Fruit fly (Drosophila melanogaster) whole organism, embryonic: ENCODE results near the gene Catsup.

ENCODE experiments used
- ATbp ChIP-seq: fragments of 200-800 bp; sonication (Bioruptor generic); optimal IDR thresholded peaks from 2 replicates; lab custom pipeline; 2017; ENCODE audit warnings: missing biosample characterization, mild to moderate bottlenecking, missing genetic modification characterization, missing genetic modification reagents
- Asciz ChIP-seq: fragments of 200-800 bp; sonication (Bioruptor generic); optimal IDR thresholded peaks from 2 replicates; lab custom pipeline; 2017; ENCODE audit warnings: missing biosample characterization, mild to moderate bottlenecking, missing genetic modification characterization, missing genetic modification reagents
- Blimp-1 ChIP-seq: fragments of 200-800 bp; sonication (Bioruptor generic); optimal IDR thresholded peaks from 3 replicates; lab custom pipeline; 2018; ENCODE audit warnings: missing biosample characterization, missing genetic modification characterization, mild to moderate bottlenecking, moderate library complexity, missing genetic modification reagents
- CG10431 ChIP-seq: fragments of 200-800 bp; sonication (Bioruptor generic); optimal IDR thresholded peaks from 3 replicates; lab custom pipeline; 2018; ENCODE audit warnings: missing biosample characterization, mild to moderate bottlenecking, missing genetic modification characterization
- CG10959 ChIP-seq: fragments of 200-800 bp; sonication (Bioruptor generic); IDR thresholded peaks from 2 replicates; pipeline ENCODE4 v1.3.6; 2022; ENCODE audit warnings: missing biosample characterization, missing genetic modification characterization
- CG11695 ChIP-seq: fragments of 200-800 bp; sonication (Bioruptor generic); IDR thresholded peaks from 3 replicates; pipeline ENCODE4 v1.3.6; 2022; ENCODE audit warnings: missing biosample characterization, missing genetic modification characterization
- CG12104 ChIP-seq: fragments of 200-800 bp; sonication (Bioruptor generic); optimal IDR thresholded peaks from 3 replicates; lab custom pipeline; 2016; ENCODE audit warnings: missing biosample characterization, missing genetic modification characterization
- CG12769 ChIP-seq: fragments of 200-800 bp; sonication (Bioruptor generic); optimal IDR thresholded peaks from 2 replicates; lab custom pipeline; 2019; ENCODE audit warnings: missing biosample characterization, mild to moderate bottlenecking, missing genetic modification characterization, moderate library complexity
- CG1647 ChIP-seq: fragments of 200-800 bp; sonication (Bioruptor generic); optimal IDR thresholded peaks from 3 replicates; lab custom pipeline; 2016; ENCODE audit warnings: missing biosample characterization, missing genetic modification characterization
- CG17186 ChIP-seq: fragments of 200-800 bp; sonication (Bioruptor generic); optimal IDR thresholded peaks from 3 replicates; lab custom pipeline; 2017; ENCODE audit warnings: missing biosample characterization, missing genetic modification reagents, missing genetic modification characterization
- CG18619 ChIP-seq: fragments of 200-800 bp; sonication (Bioruptor generic); optimal IDR thresholded peaks from 3 replicates; lab custom pipeline; 2017; ENCODE audit warnings: missing biosample characterization, mild to moderate bottlenecking, missing genetic modification characterization
- CG30020 ChIP-seq: fragments of 200-800 bp; optimal IDR thresholded peaks from 2 replicates; lab custom pipeline; 2019; ENCODE audit warnings: missing biosample characterization, mild to moderate bottlenecking, missing genetic modification characterization, moderate library complexity
- CG3163 ChIP-seq: fragments of 200-800 bp; sonication (Bioruptor generic); optimal IDR thresholded peaks from 3 replicates; lab custom pipeline; 2016; ENCODE audit warnings: missing biosample characterization, missing genetic modification characterization
- CG3407 ChIP-seq: fragments of 200-800 bp; sonication (Bioruptor generic); optimal IDR thresholded peaks from 2 replicates; lab custom pipeline; 2018; ENCODE audit warnings: missing biosample characterization, mild to moderate bottlenecking, missing genetic modification characterization
- CG4707 ChIP-seq: fragments of 200-800 bp; sonication (Bioruptor generic); optimal IDR thresholded peaks from 2 replicates; lab custom pipeline; 2018; ENCODE audit warnings: missing biosample characterization, mild to moderate bottlenecking, missing genetic modification characterization, moderate library complexity
- CG5953 ChIP-seq: fragments of 200-800 bp; sonication (Bioruptor generic); IDR thresholded peaks from 2 replicates; pipeline ENCODE4 v1.3.6; 2022; ENCODE audit warnings: missing biosample characterization, missing genetic modification characterization
- CG7271 ChIP-seq: fragments of 200-800 bp; sonication (Bioruptor generic); optimal IDR thresholded peaks from 2 replicates; lab custom pipeline; 2018; ENCODE audit warnings: missing biosample characterization, mild to moderate bottlenecking, missing genetic modification characterization, moderate library complexity
- CG7357 ChIP-seq: fragments of 200-800 bp; sonication (Bioruptor generic); IDR thresholded peaks from 3 replicates; pipeline ENCODE4 v1.3.6; 2022; ENCODE audit warnings: missing biosample characterization, missing genetic modification characterization
- CG7745 ChIP-seq: fragments of 200-800 bp; sonication (Bioruptor generic); optimal IDR thresholded peaks from 2 replicates; lab custom pipeline; 2018; ENCODE audit warnings: missing biosample characterization, mild to moderate bottlenecking, missing genetic modification characterization, moderate library complexity
- CG7786 ChIP-seq: fragments of 200-800 bp; sonication (Bioruptor generic); optimal IDR thresholded peaks from 2 replicates; lab custom pipeline; 2016; ENCODE audit warnings: missing biosample characterization, missing genetic modification characterization
- HHEX ChIP-seq: fragments of 200-800 bp; sonication (Bioruptor generic); optimal IDR thresholded peaks from 3 replicates; lab custom pipeline; 2017; ENCODE audit warnings: missing biosample characterization, mild to moderate bottlenecking, missing genetic modification characterization, missing genetic modification reagents
- HmgZ ChIP-seq: fragments of 200-800 bp; sonication (Bioruptor generic); optimal IDR thresholded peaks from 2 replicates; lab custom pipeline; 2018; ENCODE audit warnings: missing biosample characterization, mild to moderate bottlenecking, missing genetic modification characterization
- Hr39 ChIP-seq: fragments of >200 bp; optimal IDR thresholded peaks from 2 replicates; lab custom pipeline; 2017
- Kr ChIP-seq: fragments of 200-800 bp; sonication (Bioruptor generic); optimal IDR thresholded peaks from 2 replicates; lab custom pipeline; 2017; ENCODE audit warnings: missing biosample characterization, mild to moderate bottlenecking, missing genetic modification characterization
- Meics ChIP-seq: fragments of 200-800 bp; sonication (Bioruptor generic); optimal IDR thresholded peaks from 2 replicates; lab custom pipeline; 2017; ENCODE audit warnings: missing biosample characterization, mild to moderate bottlenecking, missing genetic modification characterization
- Stat92E ChIP-seq, 3 experiments: fragments of >200 bp in 2 of 3; fragments of 200-800 bp in 1 of 3; sonication (Bioruptor generic) in 1 of 3; optimal IDR thresholded peaks; 2 replicates each; lab custom pipeline; 2017 to 2019; ENCODE audit warnings: missing biosample characterization in 3 of 3, missing genetic modification characterization in 3 of 3, mild to moderate bottlenecking in 1 of 3, moderate library complexity in 1 of 3
- ac ChIP-seq: fragments of 200-800 bp; sonication (Bioruptor generic); optimal IDR thresholded peaks from 3 replicates; lab custom pipeline; 2017; ENCODE audit warnings: missing biosample characterization, mild to moderate bottlenecking, missing genetic modification characterization
- al ChIP-seq: fragments of 200-800 bp; sonication (Bioruptor generic); IDR thresholded peaks from 2 replicates; pipeline ENCODE4 v1.3.6; 2022; ENCODE audit warnings: missing biosample characterization, missing genetic modification characterization
- bcd ChIP-seq: fragments of 200-800 bp; sonication (Bioruptor generic); optimal IDR thresholded peaks from 2 replicates; lab custom pipeline; 2017; ENCODE audit warnings: missing biosample characterization, mild to moderate bottlenecking, missing genetic modification characterization
- bowl ChIP-seq: fragments of 200-800 bp; sonication (Bioruptor generic); IDR thresholded peaks from 2 replicates; pipeline ENCODE4 v1.3.6; 2022; ENCODE audit warnings: missing biosample characterization, missing genetic modification characterization
- chn ChIP-seq: fragments of 200-800 bp; sonication (Bioruptor generic); optimal IDR thresholded peaks from 2 replicates; lab custom pipeline; 2016; ENCODE audit warnings: missing biosample characterization, missing genetic modification characterization
- esg ChIP-seq: fragments of 200-800 bp; sonication (Bioruptor generic); conservative IDR thresholded peaks from 2 replicates; pipeline ENCODE4 v1.3.6; 2022; ENCODE audit warnings: missing biosample characterization, missing genetic modification characterization
- ewg ChIP-seq: fragments of 200-800 bp; sonication (Bioruptor generic); optimal IDR thresholded peaks from 3 replicates; lab custom pipeline; 2017; ENCODE audit warnings: mild to moderate bottlenecking, missing biosample characterization, missing genetic modification reagents, missing genetic modification characterization
- exex ChIP-seq: fragments of 200-800 bp; sonication (Bioruptor generic); optimal IDR thresholded peaks from 4 replicates; lab custom pipeline; 2018; ENCODE audit warnings: missing biosample characterization, mild to moderate bottlenecking, missing genetic modification characterization, moderate library complexity
- inv ChIP-seq: fragments of 200-800 bp; sonication (Bioruptor generic); IDR thresholded peaks from 2 replicates; pipeline ENCODE4 v1.3.6; 2022; ENCODE audit warnings: missing biosample characterization, missing genetic modification characterization; ENCODE audit not compliant: partially characterized antibody
- luna ChIP-seq: fragments of 200-800 bp; sonication (Bioruptor generic); optimal IDR thresholded peaks from 2 replicates; lab custom pipeline; 2016; ENCODE audit warnings: missing biosample characterization, missing genetic modification characterization
- mirr ChIP-seq: fragments of 200-800 bp; sonication (Bioruptor generic); optimal IDR thresholded peaks from 3 replicates; lab custom pipeline; 2018; ENCODE audit warnings: missing biosample characterization, mild to moderate bottlenecking, missing genetic modification characterization
- nom ChIP-seq: fragments of 200-800 bp; sonication (Bioruptor generic); optimal IDR thresholded peaks from 2 replicates; lab custom pipeline; 2017; ENCODE audit warnings: missing biosample characterization, missing genetic modification characterization, mild to moderate bottlenecking, moderate library complexity, missing genetic modification reagents
- otp ChIP-seq: fragments of 200-800 bp; sonication (Bioruptor generic); IDR thresholded peaks from 3 replicates; pipeline ENCODE4, ENCODE4 v1.3.6; 2022; ENCODE audit warnings: missing biosample characterization, missing genetic modification characterization
- peb ChIP-seq: fragments of 200-800 bp; sonication (Bioruptor generic); IDR thresholded peaks from 2 replicates; pipeline ENCODE4 v1.3.6; 2022; ENCODE audit warnings: missing biosample characterization, missing genetic modification characterization
- pho ChIP-seq: fragments of 200-800 bp; sonication (Bioruptor generic); optimal IDR thresholded peaks from 2 replicates; lab custom pipeline; 2016; ENCODE audit warnings: missing biosample characterization, missing genetic modification characterization
- ranshi ChIP-seq: fragments of 200-800 bp; sonication (Bioruptor generic); IDR thresholded peaks from 2 replicates; pipeline ENCODE4 v1.3.6; 2022; ENCODE audit warnings: missing biosample characterization, missing genetic modification characterization
- repo ChIP-seq: fragments of 200-800 bp; sonication (Bioruptor generic); optimal IDR thresholded peaks from 2 replicates; lab custom pipeline; 2016; ENCODE audit warnings: missing biosample characterization, missing genetic modification characterization
- rib ChIP-seq: fragments of 200-800 bp; sonication (Bioruptor generic); IDR thresholded peaks from 2 replicates; pipeline ENCODE4 v1.3.6; 2022; ENCODE audit warnings: missing biosample characterization, missing genetic modification characterization
- sc ChIP-seq, 3 experiments: fragments of >200 bp in 2 of 3; fragments of 200-800 bp in 1 of 3; sonication (Bioruptor generic) in 1 of 3; optimal IDR thresholded peaks; 2 replicates in 2 of 3; 3 replicates in 1 of 3; lab custom pipeline; 2017; ENCODE audit warnings: mild to moderate bottlenecking in 1 of 3, missing biosample characterization in 1 of 3, missing genetic modification characterization in 1 of 3, missing genetic modification reagents in 1 of 3
- slbo ChIP-seq: fragments of 200-800 bp; sonication (Bioruptor generic); IDR thresholded peaks from 2 replicates; pipeline ENCODE4 v1.3.6; 2022; ENCODE audit warnings: missing biosample characterization, missing genetic modification characterization
- sr ChIP-seq: fragments of 200-800 bp; sonication (Bioruptor generic); IDR thresholded peaks from 3 replicates; pipeline ENCODE4 v1.3.6; 2022; ENCODE audit warnings: missing biosample characterization, missing genetic modification characterization
- stc ChIP-seq: fragments of 200-800 bp; sonication (Bioruptor generic); IDR thresholded peaks from 2 replicates; pipeline ENCODE4 v1.3.6; 2022; ENCODE audit warnings: missing biosample characterization, missing genetic modification characterization
- tll ChIP-seq, 2 experiments: fragments of 200-800 bp in 1 of 2; fragments of >200 bp in 1 of 2; sonication (Bioruptor generic) in 1 of 2; optimal IDR thresholded peaks; 2 replicates each; lab custom pipeline; 2017 to 2019; ENCODE audit warnings: missing biosample characterization in 2 of 2, missing genetic modification characterization in 2 of 2, mild to moderate bottlenecking in 1 of 2, moderate library complexity in 1 of 2
- yki ChIP-seq: fragments of >200 bp; optimal IDR thresholded peaks from 3 replicates; lab custom pipeline; 2018

The Catsup gene

DNA sequence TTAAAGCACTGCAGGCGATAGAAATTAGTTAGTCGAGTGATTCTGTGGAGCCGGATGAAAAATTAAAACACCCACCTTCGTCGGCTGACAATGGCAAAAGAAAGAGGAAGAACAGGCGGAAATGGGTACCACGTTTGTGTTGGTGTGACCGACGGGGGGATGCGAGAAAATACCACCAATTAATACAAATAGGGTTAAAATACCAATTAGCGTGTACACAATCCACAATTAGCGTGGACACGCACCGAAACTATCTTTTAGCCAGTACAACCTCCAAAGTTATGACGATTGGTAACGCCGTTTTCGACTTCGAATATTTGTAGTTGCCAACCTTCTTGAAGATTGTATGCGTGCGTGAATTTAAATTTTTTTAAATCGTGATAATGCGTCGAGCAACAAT is 32.5 kb upstream of the Catsup start, which contains the start of gene RpL30 (continued):
- peak; percentile 95 for TF ChIP-seq Meics (GFP tag; lab: Kevin White, UChicago)
- peak; percentile 94 for TF ChIP-seq CG12769
- peak; percentile 90 for TF ChIP-seq repo
- TF ChIP-seq yki: no peak
- peak; percentile 71 for TF ChIP-seq CG7745 (tag; lab: Kevin White, UChicago)
- no peak for TF ChIP-seq sc (optimal IDR thresholded peaks at IDR 0.05; lab: Kevin White, UChicago)
- peak; percentile 66 for TF ChIP-seq sc (GFP tag; optimal IDR thresholded peaks at IDR 0.05; lab: Kevin White, UChicago)
- peak; percentile 92 for TF ChIP-seq CG18619
- TF ChIP-seq CG7357 (GFP tag; lab: Robert Waterston, UW): peak; percentile 55; the same call in 2 of the 3 replicates
- TF ChIP-seq peb (GFP tag; lab: Robert Waterston, UW): peak; percentile 42; the same call in 1 of the 2 replicates
- TF ChIP-seq tll (GFP tag; optimal IDR thresholded peaks at IDR 0.05; lab: Kevin White, UChicago): peak in 1 of 2 experiments; percentile 23
- peak; percentile 93 for TF ChIP-seq luna (GFP tag; lab: Kevin White, UChicago)
- TF ChIP-seq inv: peak; percentile 33; the same call in 1 of the 2 replicates
- peak; percentile 76 for TF ChIP-seq rib (GFP tag; lab: Robert Waterston, UW)
- peak; percentile 94 for TF ChIP-seq otp (GFP tag; lab: Robert Waterston, UW)
- TF ChIP-seq exex: peak; percentile 81
- peak; percentile 78 for TF ChIP-seq chn
- peak; percentile 75 for TF ChIP-seq CG10959 (GFP tag; lab: Robert Waterston, UW)
- TF ChIP-seq sr: peak; percentile 89
- TF ChIP-seq CG1647 (GFP tag; lab: Kevin White, UChicago): peak; percentile 84
- TF ChIP-seq CG7271 (tag; lab: Kevin White, UChicago): peak; percentile 95
- TF ChIP-seq CG3163 (GFP tag; lab: Kevin White, UChicago): peak; percentile 82
- peak; percentile 94 for TF ChIP-seq Kr (GFP tag; lab: Kevin White, UChicago)
- TF ChIP-seq esg (GFP tag; lab: Robert Waterston, UW): 0 out of 2 replicates have a peak, but pooled peaks have one; percentile 39
- peak; percentile 84 for TF ChIP-seq ewg (GFP tag; lab: Kevin White, UChicago)
- peak; percentile 85 for TF ChIP-seq CG11695 (GFP tag; lab: Robert Waterston, UW)
- TF ChIP-seq CG30020 (tag; lab: Kevin White, UChicago): peak; percentile 60
- peak; percentile 91 for TF ChIP-seq stc (GFP tag; lab: Robert Waterston, UW)
- peak; percentile 71 for TF ChIP-seq bowl (GFP tag; lab: Robert Waterston, UW)
- TF ChIP-seq CG7786 (GFP tag; lab: Kevin White, UChicago): peak; percentile 82
- peak; percentile 97 for TF ChIP-seq HmgZ (tag; lab: Kevin White, UChicago)
- peak; percentile 94 for TF ChIP-seq CG4707 (GFP tag; lab: Kevin White, UChicago)
- peak; percentile 86 for TF ChIP-seq ac (GFP tag; lab: Kevin White, UChicago)
- TF ChIP-seq bcd: peak; percentile 94
- TF ChIP-seq CG3407 (GFP tag; lab: Kevin White, UChicago): peak; percentile 90
- peak; percentile 95 for TF ChIP-seq nom (GFP tag; lab: Kevin White, UChicago)
- no peak for TF ChIP-seq Hr39
- TF ChIP-seq mirr (GFP tag; lab: Kevin White, UChicago): peak; percentile 97
- TF ChIP-seq ranshi (GFP tag; lab: Robert Waterston, UW): peak; percentile 89
- TF ChIP-seq CG12104 (GFP tag; lab: Kevin White, UChicago): peak; percentile 91
- peak; percentile 95 for TF ChIP-seq HHEX
- peak; percentile 94 for TF ChIP-seq CG10431 (GFP tag; lab: Kevin White, UChicago)
- peak; percentile 89 for TF ChIP-seq CG5953 (GFP tag; lab: Robert Waterston, UW)
- TF ChIP-seq slbo (GFP tag; lab: Robert Waterston, UW): peak; percentile 80
- TF ChIP-seq Stat92E (GFP tag; optimal IDR thresholded peaks at IDR 0.05; lab: Kevin White, UChicago): peak in 1 of 3 experiments; percentile 90
- TF ChIP-seq CG17186: peak; percentile 83
- peak; percentile 91 for TF ChIP-seq ATbp
- TF ChIP-seq Blimp-1 (GFP tag; lab: Kevin White, UChicago): peak; percentile 76
- TF ChIP-seq pho (GFP tag; lab: Kevin White, UChicago): peak; percentile 89
- peak; percentile 90 for TF ChIP-seq Asciz
- peak; percentile 79 for TF ChIP-seq al (GFP tag; lab: Robert Waterston, UW)
